Fruit fly (Drosophila melanogaster): ENCODE data around the gene CG5390.

DNA sequence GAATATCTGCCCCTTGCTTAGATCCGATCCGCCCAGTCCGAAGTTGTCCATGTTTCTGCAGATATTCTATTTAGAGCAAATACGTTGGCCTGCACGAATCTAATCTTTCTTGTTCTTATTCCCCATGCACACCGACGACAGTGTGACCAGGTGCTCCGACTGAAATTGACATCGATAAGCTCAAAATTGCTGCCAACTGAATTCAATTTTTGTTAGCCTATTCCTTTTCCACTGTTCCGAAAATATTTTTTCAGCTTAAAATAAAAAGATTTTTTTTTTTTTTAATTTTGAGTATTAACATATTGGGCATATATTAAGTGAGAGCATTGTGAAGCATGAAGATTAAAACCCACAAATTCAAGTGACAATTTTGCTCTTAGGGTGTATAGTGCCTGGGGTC lies 2.6 kb downstream of the CG5390 start, which contains the start of gene nmd:
- no peak for TF ChIP-seq CG8478 (optimal IDR thresholded peaks at IDR 0.05)
- no peak for TF ChIP-seq pan (optimal IDR thresholded peaks at IDR 0.05)
